Worm (Caenorhabditis elegans): ENCODE measurements around the gene bath-9.

Gene bath-9

DNA sequence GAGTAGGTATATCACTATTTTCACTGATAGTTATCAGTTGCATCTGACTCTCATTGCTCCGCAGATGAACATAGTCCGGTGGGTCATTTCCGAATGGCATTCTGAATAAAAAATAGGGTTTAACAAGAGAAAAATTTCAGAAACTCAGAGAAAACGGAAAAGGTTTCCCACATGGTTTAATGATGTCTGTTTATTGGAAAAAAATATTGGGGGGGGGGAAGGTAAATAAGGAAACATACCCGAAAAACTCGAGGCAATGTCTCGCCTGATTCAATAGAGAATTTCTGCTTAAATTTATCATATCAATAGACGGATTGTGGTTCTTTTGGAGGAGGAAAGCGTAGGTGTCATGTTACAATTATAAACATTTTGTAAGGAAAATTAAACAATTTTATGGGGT, 48.5 kb downstream of the bath-9 start, which contains the start of gene nep-11:
nep-11 (minus strand) TSS at position 101 of the 400 bp plus-strand sequence.
- TF ChIP-seq unc-62 (GFP tag; optimal IDR thresholded peaks at IDR 0.05), result no peak

DNA sequence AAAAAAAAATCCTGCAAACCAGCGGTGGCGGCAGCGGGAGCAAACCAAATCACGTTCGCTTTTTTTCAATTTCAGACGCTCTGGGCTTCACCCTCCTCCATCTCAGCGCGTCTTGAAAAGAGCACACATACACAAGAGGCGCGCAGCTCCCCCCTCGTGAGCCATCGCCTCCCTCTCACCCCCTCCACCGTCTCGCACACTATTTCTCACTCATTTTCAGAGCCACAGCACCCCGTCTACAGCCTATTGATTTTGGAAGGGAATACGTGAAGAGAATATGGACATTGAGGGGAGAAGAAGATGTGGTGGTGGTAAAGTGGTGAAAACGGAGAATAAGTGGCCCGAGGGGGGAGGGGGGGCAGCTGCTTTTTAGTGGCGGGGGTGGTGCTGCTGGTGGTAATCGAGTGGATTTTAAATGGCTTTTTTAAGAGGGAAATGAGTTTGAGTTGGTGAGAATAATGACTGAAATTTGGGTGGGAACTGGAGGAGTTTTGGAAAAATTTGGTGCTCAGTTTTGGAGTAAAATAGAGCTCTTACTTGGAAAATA, 51.3 kb downstream of the bath-9 start:
- TF ChIP-seq unc-62 (GFP tag; optimal IDR thresholded peaks at IDR 0.05), result no peak

Data from whole organism, dauer.